Worm (Caenorhabditis elegans): ENCODE results near the gene ssna-1.

The ssna-1 gene

ce11 chrIV:373963-374362 is 13.9 kb upstream of the ssna-1 start:
- TF ChIP-seq zip-4 (GFP tag; optimal IDR thresholded peaks at IDR 0.05) (no peak), nhr-71 (tag; optimal IDR thresholded peaks at IDR 0.05) (no peak), fkh-8 (tag; optimal IDR thresholded peaks at IDR 0.05) (no peak), C16A3.4 (tag; optimal IDR thresholded peaks at IDR 0.05) (no peak), nhr-19 (GFP tag; conservative IDR thresholded peaks at IDR 0.05) (no peak), nhr-85 (tag) (no peak), hlh-4 (tag; optimal IDR thresholded peaks at IDR 0.05) (no peak), rnt-1 (tag; optimal IDR thresholded peaks at IDR 0.05) (no peak), hpl-2 (GFP tag; optimal IDR thresholded peaks at IDR 0.05) (no peak), efl-1 (optimal IDR thresholded peaks at IDR 0.05) (no peak), efl-1 (GFP tag; optimal IDR thresholded peaks at IDR 0.05 in 1 of 2) (no peak)

- TF ChIP-seq lsy-2 (tag; optimal IDR thresholded peaks at IDR 0.05) (no peak), efl-1 (optimal IDR thresholded peaks at IDR 0.05) (no peak), efl-1 (GFP tag; optimal IDR thresholded peaks at IDR 0.05 in 1 of 2) (peak in 1 of 2 experiments; percentile 48)
These were observed 12.0 kb upstream of the ssna-1 start, which contains the start of gene fln-1 for ce11 chrIV:375915-376314. Gene fln-1, minus strand, starts transcription at chrIV:376015.

- no peak for TF ChIP-seq nhr-76 (tag; optimal IDR thresholded peaks at IDR 0.05)
- no peak for TF ChIP-seq egl-13 (tag; optimal IDR thresholded peaks at IDR 0.05)
- no peak for TF ChIP-seq C16A3.4 (tag; optimal IDR thresholded peaks at IDR 0.05)
- no peak for TF ChIP-seq egl-27 (tag; optimal IDR thresholded peaks at IDR 0.05)
- TF ChIP-seq lin-15B (tag; optimal IDR thresholded peaks at IDR 0.05): no peak
- no peak for TF ChIP-seq swsn-7 (tag; optimal IDR thresholded peaks at IDR 0.05)
- no peak for TF ChIP-seq sptf-1 (tag; optimal IDR thresholded peaks at IDR 0.05)
- TF ChIP-seq efl-1 (optimal IDR thresholded peaks at IDR 0.05): no peak
- TF ChIP-seq efl-1 (GFP tag; optimal IDR thresholded peaks at IDR 0.05 in 1 of 2): peak in 1 of 2 experiments; percentile 80
- TF ChIP-seq blmp-1 (tag; optimal IDR thresholded peaks at IDR 0.05): peak; percentile 70
These were observed 10.1 kb upstream of the ssna-1 start for ce11 chrIV:377791-378190.

- TF ChIP-seq efl-1 (optimal IDR thresholded peaks at IDR 0.05) (no peak), efl-1 (GFP tag; optimal IDR thresholded peaks at IDR 0.05 in 1 of 2) (peak in 1 of 2 experiments; percentile 53), ets-5 (GFP tag; IDR thresholded peaks at IDR 0.05) (no peak), nhr-47 (tag; optimal IDR thresholded peaks at IDR 0.05) (no peak)
These were observed 9.5 kb upstream of the ssna-1 start for ce11 chrIV:378367-378766.

- TF ChIP-seq blmp-1 (tag; optimal IDR thresholded peaks at IDR 0.05) (no peak), mep-1 (tag; optimal IDR thresholded peaks at IDR 0.05) (no peak), snu-23 (GFP tag; optimal IDR thresholded peaks at IDR 0.05) (peak; percentile 24), nhr-12 (tag; optimal IDR thresholded peaks at IDR 0.05) (no peak), xbp-1 (tag; optimal IDR thresholded peaks at IDR 0.05) (no peak), elt-2 (tag; optimal IDR thresholded peaks at IDR 0.05) (no peak), snpc-4 (tag; optimal IDR thresholded peaks at IDR 0.05) (no peak), nhr-19 (GFP tag; conservative IDR thresholded peaks at IDR 0.05) (no peak), lsy-2 (tag; optimal IDR thresholded peaks at IDR 0.05) (peak in 1 of 2 experiments; percentile 39), zag-1 (tag; optimal IDR thresholded peaks at IDR 0.05) (no peak), nhr-71 (tag; optimal IDR thresholded peaks at IDR 0.05) (peak; percentile 34), aha-1 (tag; optimal IDR thresholded peaks at IDR 0.05) (no peak), sox-4 (tag; optimal IDR thresholded peaks at IDR 0.05) (no peak), unc-130 (tag; optimal IDR thresholded peaks at IDR 0.05) (peak; percentile 12), unc-62 (GFP tag; optimal IDR thresholded peaks at IDR 0.05) (no peak), ceh-82 (tag; optimal IDR thresholded peaks at IDR 0.05) (no peak), mdl-1 (tag; optimal IDR thresholded peaks at IDR 0.05) (no peak), sup-37 (GFP tag; optimal IDR thresholded peaks at IDR 0.05) (no peak), rnt-1 (tag; optimal IDR thresholded peaks at IDR 0.05) (peak; percentile 39)
These were observed 9.0 kb upstream of the ssna-1 start for ce11 chrIV:378838-379237.
